Worm (Caenorhabditis elegans) whole organism, young adult: ENCODE measurements around the gene T03G11.10.

Experiments used
- B0019.2 ChIP-seq: fragments of 200-800 bp; sonication (Bioruptor generic); conservative IDR thresholded peaks from 2 replicates; pipeline ENCODE4 v1.3.6; 2022; ENCODE audit warnings: missing genetic modification reagents, missing genetic modification characterization, missing compliant biosample characterization
- B0035.1 ChIP-seq: sonication (generic microtip); optimal IDR thresholded peaks from 2 replicates; lab custom pipeline; 2016; ENCODE audit warnings: missing genetic modification characterization, mild to moderate bottlenecking, missing compliant biosample characterization, missing genotype, missing genetic modification reagents
- C17E4.6 ChIP-seq: fragments of 200-800 bp; sonication (Bioruptor generic); IDR thresholded peaks from 2 replicates; pipeline ENCODE4 v1.3.6; 2022; ENCODE audit warnings: missing genetic modification reagents, missing genetic modification characterization, missing compliant biosample characterization
- D2030.7 ChIP-seq: fragments of 200-800 bp; sonication (Bioruptor generic); IDR thresholded peaks from 2 replicates; pipeline ENCODE4 v1.3.6; 2022; ENCODE audit warnings: missing genetic modification reagents, missing genetic modification characterization, missing compliant biosample characterization
- F10E7.11 ChIP-seq: sonication (generic microtip); optimal IDR thresholded peaks from 2 replicates; lab custom pipeline; 2017; ENCODE audit warnings: mild to moderate bottlenecking, missing genetic modification characterization, moderate library complexity, missing compliant biosample characterization
- F49E8.2 ChIP-seq: sonication (generic microtip); optimal IDR thresholded peaks from 3 replicates; lab custom pipeline; 2017; ENCODE audit warnings: missing genetic modification characterization, mild to moderate bottlenecking, missing compliant biosample characterization, antibody characterized with exemption, moderate library complexity; ENCODE audit not compliant: insufficient read depth
- F52B5.7 ChIP-seq: sonication (generic microtip); optimal IDR thresholded peaks from 2 replicates; lab custom pipeline; 2016; ENCODE audit warnings: mild to moderate bottlenecking, missing genetic modification characterization, missing compliant biosample characterization
- K12H6.12 ChIP-seq: fragments of 200-800 bp; sonication (Bioruptor generic); optimal IDR thresholded peaks from 2 replicates; lab custom pipeline; 2018; ENCODE audit warnings: mild to moderate bottlenecking, missing genetic modification characterization, missing compliant biosample characterization
- Y53F4B.3 ChIP-seq: fragments of 200-800 bp; sonication (Bioruptor generic); IDR thresholded peaks from 2 replicates; pipeline ENCODE4 v1.3.6; 2022; ENCODE audit warnings: missing genetic modification reagents, missing genetic modification characterization, missing compliant biosample characterization
- aptf-2 ChIP-seq: fragments of 200-800 bp; sonication (Bioruptor generic); conservative IDR thresholded peaks from 2 replicates; pipeline ENCODE4 v1.3.6; 2022; ENCODE audit warnings: missing genetic modification reagents, missing genetic modification characterization, missing compliant biosample characterization
- athp-1 ChIP-seq: sonication (generic microtip); optimal IDR thresholded peaks from 2 replicates; lab custom pipeline; 2017; ENCODE audit warnings: mild to moderate bottlenecking, missing genetic modification characterization, missing compliant biosample characterization
- attf-6 ChIP-seq: fragments of 200-800 bp; sonication (Bioruptor generic); IDR thresholded peaks from 2 replicates; pipeline ENCODE4 v1.3.6; 2022; ENCODE audit warnings: missing genetic modification reagents, missing genetic modification characterization, missing compliant biosample characterization
- bed-2 ChIP-seq: fragments of 200-800 bp; sonication (Bioruptor generic); IDR thresholded peaks from 2 replicates; pipeline ENCODE4 v1.3.6; 2022; ENCODE audit warnings: missing genetic modification reagents, missing genetic modification characterization, missing compliant biosample characterization
- ceh-27 ChIP-seq: fragments of 200-800 bp; sonication (Bioruptor generic); optimal IDR thresholded peaks from 2 replicates; lab custom pipeline; 2018; ENCODE audit warnings: mild to moderate bottlenecking, missing genetic modification characterization, moderate library complexity, missing compliant biosample characterization
- egl-44 ChIP-seq: fragments of 200-800 bp; sonication (Bioruptor generic); IDR thresholded peaks from 2 replicates; pipeline ENCODE4 v1.3.6; 2022; ENCODE audit warnings: missing genetic modification reagents, missing genetic modification characterization, missing compliant biosample characterization
- egrh-3 ChIP-seq: fragments of 200-800 bp; sonication (Bioruptor generic); IDR thresholded peaks from 2 replicates; pipeline ENCODE4 v1.3.6; 2022; ENCODE audit warnings: missing genetic modification reagents, missing genetic modification characterization, missing compliant biosample characterization
- ets-4 ChIP-seq: fragments of 200-800 bp; sonication (Bioruptor generic); optimal IDR thresholded peaks from 2 replicates; lab custom pipeline; 2018; ENCODE audit warnings: mild to moderate bottlenecking, missing genetic modification characterization, missing compliant biosample characterization
- fkh-3 ChIP-seq: sonication (generic microtip); optimal IDR thresholded peaks from 2 replicates; lab custom pipeline; 2016; ENCODE audit warnings: mild to moderate bottlenecking, missing genetic modification characterization, missing compliant biosample characterization
- gei-17 ChIP-seq: fragments of 200-800 bp; sonication (Bioruptor generic); optimal IDR thresholded peaks from 2 replicates; lab custom pipeline; 2018; ENCODE audit warnings: mild to moderate bottlenecking, missing genetic modification characterization, missing compliant biosample characterization
- hmg-1.2 ChIP-seq: fragments of 200-800 bp; sonication (Bioruptor generic); IDR thresholded peaks from 2 replicates; pipeline ENCODE4 v1.3.6; 2022; ENCODE audit warnings: missing genetic modification reagents, missing genetic modification characterization, missing compliant biosample characterization
- lag-1 ChIP-seq: fragments of 200-800 bp; sonication (Bioruptor generic); IDR thresholded peaks from 2 replicates; pipeline ENCODE4 v1.3.6; 2022; ENCODE audit warnings: missing genetic modification reagents, missing genetic modification characterization, missing compliant biosample characterization
- lin-40 ChIP-seq: sonication (generic microtip); optimal IDR thresholded peaks from 2 replicates; lab custom pipeline; 2016; ENCODE audit warnings: missing genetic modification characterization, mild to moderate bottlenecking, missing compliant biosample characterization, missing genotype, missing genetic modification reagents
- lin-54 ChIP-seq: fragments of 200-800 bp; sonication (Bioruptor generic); optimal IDR thresholded peaks from 2 replicates; lab custom pipeline; 2018; ENCODE audit warnings: mild to moderate bottlenecking, missing genetic modification characterization, missing compliant biosample characterization
- mel-28 ChIP-seq: sonication (generic microtip); optimal IDR thresholded peaks from 2 replicates; lab custom pipeline; 2016; ENCODE audit warnings: borderline replicate concordance, mild to moderate bottlenecking, missing genetic modification characterization, missing compliant biosample characterization
- mxl-1 ChIP-seq: sonication (generic microtip); optimal IDR thresholded peaks from 2 replicates; lab custom pipeline; 2016; ENCODE audit warnings: missing genetic modification characterization, missing compliant biosample characterization
- nhr-120 ChIP-seq: fragments of 200-800 bp; sonication (Bioruptor generic); IDR thresholded peaks from 2 replicates; pipeline ENCODE4 v1.3.6; 2022; ENCODE audit warnings: missing genetic modification characterization, missing compliant biosample characterization
- nhr-179 ChIP-seq: sonication (generic microtip); optimal IDR thresholded peaks from 2 replicates; lab custom pipeline; 2016; ENCODE audit warnings: mild to moderate bottlenecking, missing genetic modification characterization, missing compliant biosample characterization
- pbrm-1 ChIP-seq: fragments of 200-800 bp; sonication (Bioruptor generic); IDR thresholded peaks from 2 replicates; pipeline ENCODE4 v1.3.6; 2022; ENCODE audit warnings: missing genetic modification reagents, missing genetic modification characterization, missing compliant biosample characterization
- pha-4 ChIP-seq: fragments of 150-350 bp; sonication (generic microtip); optimal IDR thresholded peaks from 2 replicates; lab custom pipeline; 2014; ENCODE audit warnings: missing biosample characterization, missing genetic modification reagents, missing genetic modification characterization
- rec-8 ChIP-seq, 2 experiments: sonication (generic microtip); optimal IDR thresholded peaks; 2 replicates each; lab custom pipeline; 2016; ENCODE audit warnings: mild to moderate bottlenecking in 2 of 2, missing genetic modification characterization in 2 of 2, missing genetic modification reagents in 2 of 2, missing genotype in 2 of 2, missing biosample characterization in 1 of 2, missing compliant biosample characterization in 1 of 2, moderate library complexity in 1 of 2
- snpc-1.3 ChIP-seq: sonication (generic microtip); optimal IDR thresholded peaks from 2 replicates; lab custom pipeline; 2017; ENCODE audit warnings: missing genetic modification characterization, mild to moderate bottlenecking, missing compliant biosample characterization, antibody characterized with exemption, moderate library complexity, missing genotype, missing genetic modification reagents; ENCODE audit not compliant: insufficient read depth
- xnd-1 ChIP-seq: sonication (generic microtip); optimal IDR thresholded peaks from 2 replicates; lab custom pipeline; 2016; ENCODE audit warnings: missing genotype, missing genetic modification reagents, missing genetic modification characterization, missing compliant biosample characterization
- ztf-26 ChIP-seq: sonication (generic microtip); optimal IDR thresholded peaks from 2 replicates; lab custom pipeline; 2017; ENCODE audit warnings: missing genetic modification characterization, missing compliant biosample characterization
- ztf-3 ChIP-seq: fragments of 200-800 bp; sonication (Bioruptor generic); optimal IDR thresholded peaks from 2 replicates; lab custom pipeline; 2018; ENCODE audit warnings: mild to moderate bottlenecking, missing genetic modification characterization, missing compliant biosample characterization
- ztf-6 ChIP-seq: fragments of 200-800 bp; sonication (Bioruptor generic); IDR thresholded peaks from 2 replicates; pipeline ENCODE4 v1.3.6; 2022; ENCODE audit warnings: missing genetic modification reagents, missing genetic modification characterization, missing compliant biosample characterization

The T03G11.10 gene

ce11 chrX:5142403-5142802, 28.6 kb downstream of the T03G11.10 start:
- TF ChIP-seq egl-44 (no peak), Y53F4B.3 (no peak), ets-4 (GFP tag; lab: Kevin White, UChicago) (no peak), lin-40 (tag; lab: Kevin White, UChicago) (no peak), attf-6 (GFP tag; lab: Robert Waterston, UW) (no peak), D2030.7 (no peak), xnd-1 (tag; lab: Kevin White, UChicago) (no peak), nhr-120 (GFP tag; lab: Robert Waterston, UW) (no peak)

DNA sequence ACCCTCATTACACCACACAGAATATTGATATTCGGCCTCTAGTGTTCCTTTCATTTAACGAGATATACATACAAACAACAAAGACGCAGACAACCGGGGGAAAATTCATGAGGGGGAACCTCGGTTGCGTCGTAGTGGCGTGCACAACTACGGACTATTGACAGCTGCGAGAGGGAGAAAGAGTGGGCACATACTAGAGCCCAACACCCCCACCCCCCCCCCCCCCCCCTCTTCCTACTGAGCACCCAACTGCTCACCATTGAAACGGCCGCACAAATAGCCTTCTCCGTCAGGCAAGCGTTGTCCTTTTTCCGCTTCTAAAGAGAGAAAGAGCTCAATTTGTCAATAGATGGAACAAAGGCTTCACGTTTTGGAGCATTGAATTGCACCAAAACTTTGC, 30.8 kb downstream of the T03G11.10 start:
- TF ChIP-seq K12H6.12 (tag; lab: Kevin White, UChicago) (peak; percentile 68), B0035.1 (no peak), egrh-3 (GFP tag; lab: Robert Waterston, UW) (peak; percentile 56; the same call in 1 of the 2 replicates), hmg-1.2 (GFP tag; lab: Robert Waterston, UW) (peak; percentile 25; the same call in 1 of the 2 replicates), pbrm-1 (GFP tag; lab: Robert Waterston, UW) (no peak), ceh-27 (peak; percentile 38)

DNA sequence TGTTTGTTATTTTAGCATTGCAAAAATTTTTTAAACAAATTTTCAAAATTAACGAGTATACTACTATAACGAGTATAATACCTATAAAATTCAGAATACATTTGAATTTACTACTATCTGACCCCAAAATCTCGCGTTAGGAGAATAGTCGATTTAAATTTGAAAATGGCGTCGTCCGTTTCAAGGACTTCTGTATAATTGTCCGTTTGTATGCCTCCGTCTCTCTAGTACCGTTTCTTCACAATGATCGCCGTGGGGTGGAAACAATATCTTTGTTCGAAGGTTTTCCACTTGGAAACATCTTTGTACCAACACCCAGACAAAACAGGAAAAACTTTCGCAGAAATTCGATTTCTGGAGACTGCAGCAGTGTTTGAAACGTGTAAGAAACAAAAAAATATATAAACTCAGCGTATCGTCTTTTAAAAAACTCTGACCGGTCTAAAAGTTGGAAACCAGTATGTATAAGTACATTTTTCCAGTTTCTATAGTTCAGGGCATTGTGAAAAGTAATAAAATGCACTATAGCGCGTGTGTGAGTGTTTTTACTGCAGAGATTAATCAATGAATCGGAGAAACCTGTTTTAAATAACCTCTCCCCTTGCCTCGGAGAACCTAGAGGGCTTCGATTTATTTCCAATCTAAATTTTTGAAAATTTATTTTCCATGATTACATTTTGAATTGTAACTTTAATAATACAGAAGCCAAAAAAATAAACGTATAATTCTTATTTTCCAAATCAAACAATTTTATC, 33.1 kb downstream of the T03G11.10 start:
- TF ChIP-seq lin-54 (GFP tag; lab: Kevin White, UChicago) (no peak), athp-1 (tag; lab: Kevin White, UChicago) (no peak), xnd-1 (tag; lab: Kevin White, UChicago) (no peak), pha-4 (no peak), C17E4.6 (GFP tag; lab: Robert Waterston, UW) (no peak), fkh-3 (no peak), F52B5.7 (tag; lab: Kevin White, UChicago) (no peak), bed-2 (no peak)

ce11 chrX:5135548-5135947, 35.4 kb downstream of the T03G11.10 start:
- TF ChIP-seq B0019.2 (GFP tag; lab: Robert Waterston, UW), result no peak
- TF ChIP-seq gei-17 (GFP tag; lab: Kevin White, UChicago), result no peak
- peak; percentile 24 for TF ChIP-seq ztf-26

- TF ChIP-seq mxl-1 (no peak), F10E7.11 (tag; lab: Kevin White, UChicago) (no peak), snpc-1.3 (no peak), nhr-179 (tag; lab: Kevin White, UChicago) (no peak)
- TF ChIP-seq, all 124 proteins: peak for 0
These were observed 37.0 kb downstream of the T03G11.10 start, which contains the start of gene tbc-7 for ce11 chrX:5133980-5134379. Gene tbc-7 (plus strand): TSS chrX:5134280.

- TF ChIP-seq aptf-2 (GFP tag; lab: Robert Waterston, UW) (no peak), ztf-3 (GFP tag; lab: Kevin White, UChicago) (no peak), F49E8.2 (tag; lab: Kevin White, UChicago) (no peak), rec-8 (tag; optimal IDR thresholded peaks at IDR 0.05; lab: Kevin White, UChicago) (no peak), ztf-6 (GFP tag; lab: Robert Waterston, UW) (no peak), mel-28 (no peak), lag-1 (GFP tag; lab: Robert Waterston, UW) (no peak), B0019.2 (GFP tag; lab: Robert Waterston, UW) (no peak)
These were observed 39.2 kb downstream of the T03G11.10 start for ce11 chrX:5131760-5132159.
